Worm (Caenorhabditis elegans) whole organism, L2 larva: ENCODE results near the gene F43C11.2.

Experiments used
- C34F6.9 ChIP-seq: fragments of 150-350 bp; optimal IDR thresholded peaks from 2 replicates; lab custom pipeline; 2014; ENCODE audit warnings: missing biosample characterization, missing genetic modification characterization
- Y55F3AM.14 ChIP-seq: fragments of 200-800 bp; sonication (Bioruptor generic); optimal IDR thresholded peaks from 2 replicates; lab custom pipeline; 2018; ENCODE audit warnings: mild to moderate bottlenecking, missing genetic modification characterization, missing compliant biosample characterization
- ZK546.5 ChIP-seq: sonication (generic microtip); optimal IDR thresholded peaks from 2 replicates; lab custom pipeline; 2017; ENCODE audit warnings: missing biosample characterization, missing genetic modification characterization
- ama-1 ChIP-seq: fragments of 150-350 bp; optimal IDR thresholded peaks from 2 replicates; lab custom pipeline; 2018; ENCODE audit warnings: inconsistent platforms
- blmp-1 ChIP-seq: sonication (generic microtip); optimal IDR thresholded peaks from 2 replicates; lab custom pipeline; 2017; ENCODE audit warnings: missing genetic modification characterization, mild to moderate bottlenecking, missing compliant biosample characterization, antibody characterized with exemption, moderate library complexity; ENCODE audit not compliant: insufficient read depth
- ceh-82 ChIP-seq: fragments of 150-350 bp; optimal IDR thresholded peaks from 2 replicates; lab custom pipeline; 2014; ENCODE audit warnings: missing biosample characterization, missing genetic modification characterization
- crh-2 ChIP-seq: sonication (generic microtip); optimal IDR thresholded peaks from 2 replicates; lab custom pipeline; 2017; ENCODE audit warnings: missing biosample characterization, missing genetic modification characterization
- dmd-4 ChIP-seq: sonication (generic microtip); optimal IDR thresholded peaks from 2 replicates; lab custom pipeline; 2017; ENCODE audit warnings: missing biosample characterization, missing genetic modification characterization
- egl-27 ChIP-seq: sonication (generic microtip); optimal IDR thresholded peaks from 3 replicates; lab custom pipeline; 2017; ENCODE audit warnings: missing biosample characterization, missing genetic modification reagents, missing genetic modification characterization
- elt-1 ChIP-seq: fragments of 150-350 bp; optimal IDR thresholded peaks from 2 replicates; lab custom pipeline; 2014; ENCODE audit warnings: missing biosample characterization, missing genetic modification characterization
- elt-3 ChIP-seq: sonication (generic microtip); optimal IDR thresholded peaks from 2 replicates; lab custom pipeline; 2017; ENCODE audit warnings: missing biosample characterization, missing genetic modification characterization
- fos-1 ChIP-seq: fragments of 150-350 bp; optimal IDR thresholded peaks from 2 replicates; lab custom pipeline; 2014; ENCODE audit warnings: missing biosample characterization, missing genetic modification characterization
- gmeb-1 ChIP-seq: fragments of 150-350 bp; optimal IDR thresholded peaks from 2 replicates; lab custom pipeline; 2014; ENCODE audit warnings: missing biosample characterization, missing genetic modification characterization
- lin-11 ChIP-seq: fragments of 150-350 bp; sonication (generic microtip); optimal IDR thresholded peaks from 2 replicates; lab custom pipeline; 2014; ENCODE audit warnings: missing biosample characterization, missing genetic modification characterization, inconsistent platforms, mixed read lengths
- lin-13 ChIP-seq: fragments of 150-350 bp; optimal IDR thresholded peaks from 2 replicates; lab custom pipeline; 2014; ENCODE audit warnings: missing biosample characterization, missing genetic modification reagents, missing genetic modification characterization
- lsy-2 ChIP-seq, 2 experiments: fragments of 150-350 bp in 1 of 2; sonication (generic microtip) in 1 of 2; optimal IDR thresholded peaks; 2 replicates each; lab custom pipeline; 2014 to 2017; ENCODE audit warnings: missing biosample characterization in 2 of 2, missing genetic modification characterization in 2 of 2
- mbf-1 ChIP-seq: sonication (generic microtip); optimal IDR thresholded peaks from 2 replicates; lab custom pipeline; 2017; ENCODE audit warnings: missing biosample characterization, missing genetic modification characterization
- nhr-10 ChIP-seq: sonication (generic microtip); optimal IDR thresholded peaks from 2 replicates; lab custom pipeline; 2017; ENCODE audit warnings: missing biosample characterization, missing genetic modification characterization
- nhr-11 ChIP-seq: fragments of 150-350 bp; optimal IDR thresholded peaks from 2 replicates; lab custom pipeline; 2014; ENCODE audit warnings: missing biosample characterization, missing genetic modification characterization
- nhr-12 ChIP-seq: fragments of 150-350 bp; optimal IDR thresholded peaks from 2 replicates; lab custom pipeline; 2014; ENCODE audit warnings: missing biosample characterization, missing genetic modification characterization
- nhr-129 ChIP-seq: fragments of 150-350 bp; optimal IDR thresholded peaks from 2 replicates; lab custom pipeline; 2014; ENCODE audit warnings: missing biosample characterization, missing genetic modification characterization
- nhr-21 ChIP-seq: fragments of 150-350 bp; optimal IDR thresholded peaks from 2 replicates; lab custom pipeline; 2014; ENCODE audit warnings: missing biosample characterization, missing genetic modification characterization
- nhr-23 ChIP-seq: fragments of 150-350 bp; optimal IDR thresholded peaks from 2 replicates; lab custom pipeline; 2014; ENCODE audit warnings: missing biosample characterization, missing genetic modification reagents, missing genetic modification characterization
- nhr-237 ChIP-seq: fragments of 150-350 bp; optimal IDR thresholded peaks from 2 replicates; lab custom pipeline; 2014; ENCODE audit warnings: missing biosample characterization, missing genetic modification characterization
- nhr-25 ChIP-seq: fragments of 150-350 bp; sonication (generic microtip); optimal IDR thresholded peaks from 3 replicates; lab custom pipeline; 2014; ENCODE audit warnings: missing biosample characterization, missing genetic modification characterization
- nhr-6 ChIP-seq: fragments of 150-350 bp; optimal IDR thresholded peaks from 2 replicates; lab custom pipeline; 2014; ENCODE audit warnings: missing biosample characterization, missing genetic modification characterization
- peb-1 ChIP-seq: fragments of 150-350 bp; optimal IDR thresholded peaks from 2 replicates; lab custom pipeline; 2014; ENCODE audit warnings: missing biosample characterization, missing genetic modification characterization
- sma-3 ChIP-seq: sonication (generic microtip); optimal IDR thresholded peaks from 2 replicates; lab custom pipeline; 2016; ENCODE audit warnings: missing genetic modification reagents, missing genetic modification characterization, missing compliant biosample characterization
- sma-9 ChIP-seq, 2 experiments: fragments of 150-350 bp in 1 of 2; sonication (generic microtip) in 1 of 2; optimal IDR thresholded peaks; 2 replicates each; lab custom pipeline; 2014 to 2016; ENCODE audit warnings: missing genetic modification characterization in 2 of 2, mild to moderate bottlenecking in 1 of 2, missing biosample characterization in 1 of 2, missing compliant biosample characterization in 1 of 2, missing genetic modification reagents in 1 of 2, moderate library complexity in 1 of 2
- snpc-4 ChIP-seq: fragments of 150-350 bp; optimal IDR thresholded peaks from 2 replicates; lab custom pipeline; 2014; ENCODE audit warnings: missing biosample characterization, missing genetic modification characterization
- unc-62 ChIP-seq: fragments of 150-350 bp; optimal IDR thresholded peaks from 2 replicates; lab custom pipeline; 2014; ENCODE audit warnings: missing biosample characterization, missing genetic modification reagents, missing genetic modification characterization
- zag-1 ChIP-seq: fragments of 150-350 bp; optimal IDR thresholded peaks from 2 replicates; lab custom pipeline; 2014; ENCODE audit warnings: missing biosample characterization, missing genetic modification characterization
- ztf-1 ChIP-seq: fragments of 200-800 bp; sonication (Bioruptor generic); conservative IDR thresholded peaks from 2 replicates; pipeline ENCODE4 v1.3.6; 2022; ENCODE audit warnings: missing genetic modification characterization, missing compliant biosample characterization
- ztf-11 ChIP-seq: sonication (generic microtip); optimal IDR thresholded peaks from 2 replicates; lab custom pipeline; 2017; ENCODE audit warnings: missing biosample characterization, missing genetic modification characterization

Gene F43C11.2

DNA sequence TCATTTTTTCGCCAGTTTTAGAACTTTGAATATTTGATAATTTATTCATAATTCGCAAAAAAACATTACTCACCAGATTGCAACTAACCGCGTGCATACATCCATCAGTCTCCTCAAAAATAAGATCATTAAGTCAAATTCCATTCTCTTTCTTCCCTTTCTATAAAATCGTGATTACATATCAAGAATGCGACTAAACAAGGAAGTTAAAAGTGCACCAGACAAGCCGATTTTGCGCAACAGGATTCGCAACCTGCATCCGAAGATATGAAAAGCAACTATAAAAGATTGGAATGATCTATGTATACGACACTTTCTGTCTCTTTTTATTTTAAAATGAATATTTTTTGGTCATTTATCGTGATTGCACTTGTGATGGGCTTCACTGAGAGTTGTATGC lies 14.4 kb downstream of the F43C11.2 start, which contains the start of gene hpo-25:
Gene hpo-25, plus strand, starts transcription at position 301 of the 400 bp plus-strand sequence.
- TF ChIP-seq sma-3, result no peak
- TF ChIP-seq ceh-82 (tag; lab: Kevin White, UChicago), result no peak
- TF ChIP-seq crh-2 (tag; lab: Kevin White, UChicago), result no peak
- TF ChIP-seq ztf-11, result no peak
- no peak for TF ChIP-seq elt-3 (tag; lab: Kevin White, UChicago)
- no peak for TF ChIP-seq nhr-10
- no peak for TF ChIP-seq nhr-129 (tag; lab: Kevin White, UChicago)
- no peak for TF ChIP-seq nhr-21 (tag; lab: Kevin White, UChicago)
- TF ChIP-seq mbf-1 (tag; lab: Kevin White, UChicago), result no peak
- no peak for TF ChIP-seq Y55F3AM.14
- no peak for TF ChIP-seq fos-1
- no peak for TF ChIP-seq nhr-6 (tag; lab: Kevin White, UChicago)

DNA sequence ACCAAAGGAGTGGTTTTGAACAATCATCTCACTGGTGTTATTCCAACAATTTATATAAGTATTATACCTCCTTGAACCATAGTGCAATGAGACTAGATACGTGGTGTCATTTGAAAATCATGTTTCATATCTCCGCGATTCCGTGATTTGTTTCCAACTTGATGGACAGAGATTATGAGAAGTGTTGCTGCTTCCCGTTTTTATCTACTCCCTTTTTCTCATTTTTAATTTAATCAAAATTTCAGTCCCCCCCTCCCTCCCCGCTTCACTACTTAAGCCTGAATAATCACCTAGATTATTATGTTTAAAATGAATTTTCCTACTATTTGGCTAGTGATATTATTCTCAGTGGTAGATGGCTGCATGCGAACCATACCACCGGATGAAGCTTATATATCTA lies 17.5 kb downstream of the F43C11.2 start, which contains the start of gene F16G10.3:
Gene F16G10.3, plus strand, starts transcription at position 301 of the 400 bp plus-strand sequence.
- no peak for TF ChIP-seq nhr-12 (tag; lab: Kevin White, UChicago)
- TF ChIP-seq ZK546.5, result no peak
- no peak for TF ChIP-seq elt-1 (tag; lab: Kevin White, UChicago)
- no peak for TF ChIP-seq nhr-11 (tag; lab: Kevin White, UChicago)
- no peak for TF ChIP-seq C34F6.9 (tag; lab: Kevin White, UChicago)
- TF ChIP-seq nhr-6 (tag; lab: Kevin White, UChicago), result no peak
- TF ChIP-seq nhr-237, result no peak
- TF ChIP-seq mbf-1 (tag; lab: Kevin White, UChicago), result no peak
- no peak for TF ChIP-seq ztf-11
- no peak for TF ChIP-seq lin-11 (tag; lab: Kevin White, UChicago)
- no peak for TF ChIP-seq peb-1
- TF ChIP-seq lin-13 (GFP tag; lab: Kevin White, UChicago), result no peak
- TF ChIP-seq lsy-2 (tag; optimal IDR thresholded peaks at IDR 0.05; lab: Kevin White, UChicago), result no peak
- no peak for TF ChIP-seq blmp-1 (tag; lab: Kevin White, UChicago)
- TF ChIP-seq nhr-21 (tag; lab: Kevin White, UChicago), result no peak
- TF ChIP-seq gmeb-1, result no peak
- TF ChIP-seq fos-1, result no peak
- TF ChIP-seq nhr-23 (tag; lab: Kevin White, UChicago), result no peak
- TF ChIP-seq, all 48 proteins: peak for 0

DNA sequence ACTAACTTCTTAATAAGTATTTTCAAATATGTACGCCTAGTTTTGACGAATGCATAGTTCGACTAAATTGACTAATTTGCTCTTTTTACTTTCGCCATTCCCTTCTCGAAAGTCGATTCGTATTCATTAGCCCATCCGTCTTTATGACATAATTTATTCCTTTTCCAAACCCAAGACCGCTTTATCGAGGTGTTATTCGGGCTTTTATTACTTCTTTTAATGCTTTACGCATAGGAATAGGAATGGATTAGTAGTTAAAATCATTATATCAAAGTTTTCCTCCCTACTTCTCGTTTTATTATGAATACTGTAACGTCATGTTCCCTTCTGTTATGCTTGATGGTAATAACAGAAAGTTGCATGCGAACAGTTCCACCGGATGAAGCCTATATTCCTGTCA lies 20.4 kb downstream of the F43C11.2 start, which contains the start of gene F16G10.2:
Gene F16G10.2, plus strand, starts transcription at position 301 of the 400 bp plus-strand sequence.
- TF ChIP-seq elt-3 (tag; lab: Kevin White, UChicago) (no peak), ztf-11 (no peak), peb-1 (no peak), sma-9 (GFP tag; optimal IDR thresholded peaks at IDR 0.05; lab: Kevin White, UChicago) (no peak), sma-9 (tag; optimal IDR thresholded peaks at IDR 0.05; lab: Kevin White, UChicago) (no peak), C34F6.9 (tag; lab: Kevin White, UChicago) (no peak), zag-1 (tag; lab: Kevin White, UChicago) (no peak), ceh-82 (tag; lab: Kevin White, UChicago) (no peak), nhr-23 (tag; lab: Kevin White, UChicago) (no peak), ama-1 (lab: Kevin White, UChicago) (no peak), unc-62 (no peak), Y55F3AM.14 (no peak), blmp-1 (tag; lab: Kevin White, UChicago) (no peak), nhr-12 (tag; lab: Kevin White, UChicago) (no peak), egl-27 (tag; lab: Kevin White, UChicago) (no peak), snpc-4 (tag; lab: Kevin White, UChicago) (no peak), dmd-4 (tag; lab: Kevin White, UChicago) (no peak), ztf-1 (GFP tag; lab: Robert Waterston, UW) (no peak), nhr-25 (tag; lab: Kevin White, UChicago) (no peak)

DNA sequence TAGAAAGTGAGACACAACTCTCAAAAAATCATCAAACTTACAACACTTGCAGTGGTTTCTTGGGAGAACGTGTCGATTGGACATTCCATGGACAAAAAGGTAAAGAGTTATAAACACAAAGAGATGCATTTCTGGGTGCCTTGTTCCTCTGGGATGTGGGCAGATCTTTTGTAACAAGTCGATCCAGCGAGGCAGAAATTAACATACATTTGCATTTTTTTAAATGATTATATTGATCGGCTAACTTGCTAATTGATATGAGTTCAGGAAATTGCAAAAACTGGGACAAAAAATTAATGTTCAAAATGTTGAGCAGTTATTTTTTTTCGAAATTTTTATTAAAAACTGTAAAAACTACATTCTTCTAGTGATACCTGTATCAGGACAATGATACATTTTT lies 23.2 kb downstream of the F43C11.2 start, which contains the start of gene F16G10.6:
Gene F16G10.6, minus strand, starts transcription at position 101 of the 400 bp plus-strand sequence.
- no peak for TF ChIP-seq Y55F3AM.14
- no peak for TF ChIP-seq nhr-23 (tag; lab: Kevin White, UChicago)
- no peak for TF ChIP-seq nhr-237
- TF ChIP-seq nhr-11 (tag; lab: Kevin White, UChicago), result no peak
